Worm (Caenorhabditis elegans) whole organism, L2 larva: ENCODE results near the gene F39F10.3.

Source experiments
- C34F6.9 ChIP-seq: fragments of 150-350 bp; optimal IDR thresholded peaks from 2 replicates; lab custom pipeline; 2014; ENCODE audit warnings: missing biosample characterization, missing genetic modification characterization
- F13H6.1 ChIP-seq: sonication (generic microtip); optimal IDR thresholded peaks from 2 replicates; lab custom pipeline; 2016; ENCODE audit warnings: missing genetic modification characterization, missing compliant biosample characterization
- R02D3.7 ChIP-seq: fragments of 150-350 bp; optimal IDR thresholded peaks from 2 replicates; lab custom pipeline; 2014; ENCODE audit warnings: missing biosample characterization, missing genetic modification characterization
- Y55F3AM.14 ChIP-seq: fragments of 200-800 bp; sonication (Bioruptor generic); optimal IDR thresholded peaks from 2 replicates; lab custom pipeline; 2018; ENCODE audit warnings: mild to moderate bottlenecking, missing genetic modification characterization, missing compliant biosample characterization
- ZK546.5 ChIP-seq: sonication (generic microtip); optimal IDR thresholded peaks from 2 replicates; lab custom pipeline; 2017; ENCODE audit warnings: missing biosample characterization, missing genetic modification characterization
- alr-1 ChIP-seq: fragments of 150-350 bp; optimal IDR thresholded peaks from 2 replicates; lab custom pipeline; 2014; ENCODE audit warnings: missing biosample characterization, missing genetic modification characterization
- aly-2 ChIP-seq: fragments of 150-350 bp; optimal IDR thresholded peaks from 2 replicates; lab custom pipeline; 2014; ENCODE audit warnings: missing biosample characterization, missing genetic modification characterization
- ama-1 ChIP-seq: fragments of 150-350 bp; optimal IDR thresholded peaks from 2 replicates; lab custom pipeline; 2018; ENCODE audit warnings: inconsistent platforms
- blmp-1 ChIP-seq: sonication (generic microtip); optimal IDR thresholded peaks from 2 replicates; lab custom pipeline; 2017; ENCODE audit warnings: missing genetic modification characterization, mild to moderate bottlenecking, missing compliant biosample characterization, antibody characterized with exemption, moderate library complexity; ENCODE audit not compliant: insufficient read depth
- ceh-16 ChIP-seq: fragments of 150-350 bp; optimal IDR thresholded peaks from 2 replicates; lab custom pipeline; 2014; ENCODE audit warnings: missing biosample characterization, missing genetic modification characterization
- ceh-82 ChIP-seq: fragments of 150-350 bp; optimal IDR thresholded peaks from 2 replicates; lab custom pipeline; 2014; ENCODE audit warnings: missing biosample characterization, missing genetic modification characterization
- crh-2 ChIP-seq: sonication (generic microtip); optimal IDR thresholded peaks from 2 replicates; lab custom pipeline; 2017; ENCODE audit warnings: missing biosample characterization, missing genetic modification characterization
- dmd-4 ChIP-seq: sonication (generic microtip); optimal IDR thresholded peaks from 2 replicates; lab custom pipeline; 2017; ENCODE audit warnings: missing biosample characterization, missing genetic modification characterization
- egl-27 ChIP-seq: sonication (generic microtip); optimal IDR thresholded peaks from 3 replicates; lab custom pipeline; 2017; ENCODE audit warnings: missing biosample characterization, missing genetic modification reagents, missing genetic modification characterization
- elt-1 ChIP-seq: fragments of 150-350 bp; optimal IDR thresholded peaks from 2 replicates; lab custom pipeline; 2014; ENCODE audit warnings: missing biosample characterization, missing genetic modification characterization
- elt-3 ChIP-seq: sonication (generic microtip); optimal IDR thresholded peaks from 2 replicates; lab custom pipeline; 2017; ENCODE audit warnings: missing biosample characterization, missing genetic modification characterization
- fos-1 ChIP-seq: fragments of 150-350 bp; optimal IDR thresholded peaks from 2 replicates; lab custom pipeline; 2014; ENCODE audit warnings: missing biosample characterization, missing genetic modification characterization
- gmeb-1 ChIP-seq: fragments of 150-350 bp; optimal IDR thresholded peaks from 2 replicates; lab custom pipeline; 2014; ENCODE audit warnings: missing biosample characterization, missing genetic modification characterization
- lin-11 ChIP-seq: fragments of 150-350 bp; sonication (generic microtip); optimal IDR thresholded peaks from 2 replicates; lab custom pipeline; 2014; ENCODE audit warnings: missing biosample characterization, missing genetic modification characterization, inconsistent platforms, mixed read lengths
- lin-13 ChIP-seq: fragments of 150-350 bp; optimal IDR thresholded peaks from 2 replicates; lab custom pipeline; 2014; ENCODE audit warnings: missing biosample characterization, missing genetic modification reagents, missing genetic modification characterization
- lin-39 ChIP-seq: fragments of 150-350 bp; optimal IDR thresholded peaks from 2 replicates; lab custom pipeline; 2014; ENCODE audit warnings: missing biosample characterization, missing genetic modification reagents, missing genetic modification characterization
- lsy-2 ChIP-seq, 2 experiments: fragments of 150-350 bp in 1 of 2; sonication (generic microtip) in 1 of 2; optimal IDR thresholded peaks; 2 replicates each; lab custom pipeline; 2014 to 2017; ENCODE audit warnings: missing biosample characterization in 2 of 2, missing genetic modification characterization in 2 of 2
- mab-5 ChIP-seq: fragments of 150-350 bp; optimal IDR thresholded peaks from 2 replicates; lab custom pipeline; 2014; ENCODE audit warnings: missing biosample characterization, missing genetic modification characterization
- mbf-1 ChIP-seq: sonication (generic microtip); optimal IDR thresholded peaks from 2 replicates; lab custom pipeline; 2017; ENCODE audit warnings: missing biosample characterization, missing genetic modification characterization
- mdl-1 ChIP-seq, 2 experiments: fragments of 150-350 bp in 1 of 2; sonication (generic microtip) in 1 of 2; optimal IDR thresholded peaks; 2 replicates each; lab custom pipeline; 2017; ENCODE audit warnings: missing biosample characterization in 2 of 2, missing genetic modification characterization in 2 of 2
- nhr-10 ChIP-seq: sonication (generic microtip); optimal IDR thresholded peaks from 2 replicates; lab custom pipeline; 2017; ENCODE audit warnings: missing biosample characterization, missing genetic modification characterization
- nhr-11 ChIP-seq: fragments of 150-350 bp; optimal IDR thresholded peaks from 2 replicates; lab custom pipeline; 2014; ENCODE audit warnings: missing biosample characterization, missing genetic modification characterization
- nhr-12 ChIP-seq: fragments of 150-350 bp; optimal IDR thresholded peaks from 2 replicates; lab custom pipeline; 2014; ENCODE audit warnings: missing biosample characterization, missing genetic modification characterization
- nhr-129 ChIP-seq: fragments of 150-350 bp; optimal IDR thresholded peaks from 2 replicates; lab custom pipeline; 2014; ENCODE audit warnings: missing biosample characterization, missing genetic modification characterization
- nhr-21 ChIP-seq: fragments of 150-350 bp; optimal IDR thresholded peaks from 2 replicates; lab custom pipeline; 2014; ENCODE audit warnings: missing biosample characterization, missing genetic modification characterization
- nhr-23 ChIP-seq: fragments of 150-350 bp; optimal IDR thresholded peaks from 2 replicates; lab custom pipeline; 2014; ENCODE audit warnings: missing biosample characterization, missing genetic modification reagents, missing genetic modification characterization
- nhr-237 ChIP-seq: fragments of 150-350 bp; optimal IDR thresholded peaks from 2 replicates; lab custom pipeline; 2014; ENCODE audit warnings: missing biosample characterization, missing genetic modification characterization
- nhr-25 ChIP-seq: fragments of 150-350 bp; sonication (generic microtip); optimal IDR thresholded peaks from 3 replicates; lab custom pipeline; 2014; ENCODE audit warnings: missing biosample characterization, missing genetic modification characterization
- nhr-6 ChIP-seq: fragments of 150-350 bp; optimal IDR thresholded peaks from 2 replicates; lab custom pipeline; 2014; ENCODE audit warnings: missing biosample characterization, missing genetic modification characterization
- nhr-77 ChIP-seq: fragments of 150-350 bp; optimal IDR thresholded peaks from 2 replicates; lab custom pipeline; 2014; ENCODE audit warnings: missing biosample characterization, missing genetic modification characterization
- peb-1 ChIP-seq: fragments of 150-350 bp; optimal IDR thresholded peaks from 2 replicates; lab custom pipeline; 2014; ENCODE audit warnings: missing biosample characterization, missing genetic modification characterization
- sem-4 ChIP-seq: fragments of 150-350 bp; optimal IDR thresholded peaks from 2 replicates; lab custom pipeline; 2014; ENCODE audit warnings: missing biosample characterization, missing genetic modification reagents, missing genetic modification characterization
- skn-1 ChIP-seq: sonication (generic microtip); optimal IDR thresholded peaks from 2 replicates; lab custom pipeline; 2017; ENCODE audit warnings: missing biosample characterization, missing genetic modification characterization
- sma-3 ChIP-seq: sonication (generic microtip); optimal IDR thresholded peaks from 2 replicates; lab custom pipeline; 2016; ENCODE audit warnings: missing genetic modification reagents, missing genetic modification characterization, missing compliant biosample characterization
- sma-9 ChIP-seq, 2 experiments: fragments of 150-350 bp in 1 of 2; sonication (generic microtip) in 1 of 2; optimal IDR thresholded peaks; 2 replicates each; lab custom pipeline; 2014 to 2016; ENCODE audit warnings: missing genetic modification characterization in 2 of 2, mild to moderate bottlenecking in 1 of 2, missing biosample characterization in 1 of 2, missing compliant biosample characterization in 1 of 2, missing genetic modification reagents in 1 of 2, moderate library complexity in 1 of 2
- snpc-4 ChIP-seq: fragments of 150-350 bp; optimal IDR thresholded peaks from 2 replicates; lab custom pipeline; 2014; ENCODE audit warnings: missing biosample characterization, missing genetic modification characterization
- unc-39 ChIP-seq: fragments of 150-350 bp; optimal IDR thresholded peaks from 2 replicates; lab custom pipeline; 2014; ENCODE audit warnings: missing biosample characterization, missing genetic modification characterization
- unc-55 ChIP-seq: fragments of 150-350 bp; sonication (generic microtip); optimal IDR thresholded peaks from 3 replicates; lab custom pipeline; 2014; ENCODE audit warnings: missing biosample characterization, missing genetic modification reagents, missing genetic modification characterization
- unc-62 ChIP-seq: fragments of 150-350 bp; optimal IDR thresholded peaks from 2 replicates; lab custom pipeline; 2014; ENCODE audit warnings: missing biosample characterization, missing genetic modification reagents, missing genetic modification characterization
- zag-1 ChIP-seq: fragments of 150-350 bp; optimal IDR thresholded peaks from 2 replicates; lab custom pipeline; 2014; ENCODE audit warnings: missing biosample characterization, missing genetic modification characterization
- ztf-1 ChIP-seq: fragments of 200-800 bp; sonication (Bioruptor generic); conservative IDR thresholded peaks from 2 replicates; pipeline ENCODE4 v1.3.6; 2022; ENCODE audit warnings: missing genetic modification characterization, missing compliant biosample characterization
- ztf-11 ChIP-seq: sonication (generic microtip); optimal IDR thresholded peaks from 2 replicates; lab custom pipeline; 2017; ENCODE audit warnings: missing biosample characterization, missing genetic modification characterization
- ztf-4 ChIP-seq: fragments of 150-350 bp; optimal IDR thresholded peaks from 2 replicates; lab custom pipeline; 2014; ENCODE audit warnings: missing biosample characterization, missing genetic modification characterization

Gene F39F10.3

ce11 chrX:16929560-16930332, 38.0 kb downstream of the F39F10.3 start:
- TF ChIP-seq elt-1 (tag; lab: Kevin White, UChicago) (no peak), nhr-6 (tag; lab: Kevin White, UChicago) (peak; percentile 95), nhr-12 (peak; percentile 29), lsy-2 (tag; optimal IDR thresholded peaks at IDR 0.05; lab: Kevin White, UChicago) (peak; percentile 87 to 95), elt-3 (tag; lab: Kevin White, UChicago) (no peak), dmd-4 (tag; lab: Kevin White, UChicago) (peak; percentile 24), nhr-23 (tag; lab: Kevin White, UChicago) (no peak), skn-1 (no peak), ceh-82 (tag; lab: Kevin White, UChicago) (peak; percentile 78), ztf-1 (GFP tag; lab: Robert Waterston, UW) (0 out of 2 replicates have a peak, but pooled peaks have one; percentile 88), nhr-237 (peak; percentile 77), peb-1 (peak; percentile 24), sem-4 (tag; lab: Kevin White, UChicago) (peak; percentile 97), fos-1 (tag; lab: Kevin White, UChicago) (peak; percentile 96), nhr-21 (tag; lab: Kevin White, UChicago) (peak; percentile 98), unc-62 (GFP tag; lab: Kevin White, UChicago) (peak; percentile 50), blmp-1 (tag; lab: Kevin White, UChicago) (peak; percentile 94), egl-27 (tag; lab: Kevin White, UChicago) (peak; percentile 98), C34F6.9 (tag; lab: Kevin White, UChicago) (peak; percentile 100), Y55F3AM.14 (GFP tag; lab: Kevin White, UChicago) (peak; percentile 93), nhr-129 (tag; lab: Kevin White, UChicago) (peak; percentile 99), zag-1 (tag; lab: Kevin White, UChicago) (peak; percentile 89), lin-39 (peak; percentile 89), mab-5 (tag; lab: Kevin White, UChicago) (peak; percentile 87), ama-1 (lab: Kevin White, UChicago) (peak; percentile 100), nhr-10 (tag; lab: Kevin White, UChicago) (peak; percentile 84), aly-2 (tag; lab: Kevin White, UChicago) (no peak), alr-1 (peak; percentile 75), snpc-4 (peak; percentile 76), nhr-77 (tag; lab: Kevin White, UChicago) (no peak), sma-3 (GFP tag; lab: Kevin White, UChicago) (peak; percentile 98), ceh-16 (tag; lab: Kevin White, UChicago) (peak; percentile 90), mdl-1 (tag; optimal IDR thresholded peaks at IDR 0.05; lab: Kevin White, UChicago) (peak; percentile 95 to 98), unc-39 (tag; lab: Kevin White, UChicago) (peak; percentile 66), unc-55 (GFP tag; lab: Kevin White, UChicago) (peak; percentile 98), ztf-4 (tag; lab: Kevin White, UChicago) (peak; percentile 97), sma-9 (GFP tag; optimal IDR thresholded peaks at IDR 0.05; lab: Kevin White, UChicago) (peak; percentile 97), sma-9 (tag; optimal IDR thresholded peaks at IDR 0.05; lab: Kevin White, UChicago) (peak; percentile 41), mbf-1 (tag; lab: Kevin White, UChicago) (no peak), R02D3.7 (tag; lab: Kevin White, UChicago) (peak; percentile 9), nhr-11 (tag; lab: Kevin White, UChicago) (no peak), gmeb-1 (tag; lab: Kevin White, UChicago) (peak; percentile 82), nhr-25 (peak; percentile 98), ZK546.5 (tag; lab: Kevin White, UChicago) (peak; percentile 59), lin-13 (GFP tag; lab: Kevin White, UChicago) (peak; percentile 96), lin-11 (tag; lab: Kevin White, UChicago) (peak; percentile 96), ztf-11 (tag; lab: Kevin White, UChicago) (no peak), F13H6.1 (tag; lab: Kevin White, UChicago) (peak; percentile 99), crh-2 (tag; lab: Kevin White, UChicago) (peak; percentile 99)
